Worm (Caenorhabditis elegans) whole organism, young adult: Measurements from ENCODE around the gene pqn-41.

Experiments
- athp-1 ChIP-seq: sonication (generic microtip); optimal IDR thresholded peaks from 2 replicates; lab custom pipeline; 2017; ENCODE audit warnings: mild to moderate bottlenecking, missing genetic modification characterization, missing compliant biosample characterization
- ekl-4 ChIP-seq: fragments of 200-800 bp; sonication (Bioruptor generic); IDR thresholded peaks from 2 replicates; pipeline ENCODE4 v1.3.6; 2022; ENCODE audit warnings: missing genetic modification reagents, missing genetic modification characterization, missing compliant biosample characterization
- lin-35 ChIP-seq, 3 experiments: fragments of 150-350 bp in 2 of 3; sonication (generic microtip) in 1 of 3; optimal IDR thresholded peaks; 2 replicates each; lab custom pipeline; 2014 to 2018; ENCODE audit warnings: missing biosample characterization in 3 of 3, missing genetic modification characterization in 3 of 3, missing genetic modification reagents in 3 of 3
- lir-1 ChIP-seq: fragments of 200-800 bp; sonication (Bioruptor generic); conservative IDR thresholded peaks from 2 replicates; pipeline ENCODE4 v1.3.6; 2022; ENCODE audit warnings: missing genetic modification reagents, missing genetic modification characterization, missing compliant biosample characterization
- mel-28 ChIP-seq: sonication (generic microtip); optimal IDR thresholded peaks from 2 replicates; lab custom pipeline; 2016; ENCODE audit warnings: borderline replicate concordance, mild to moderate bottlenecking, missing genetic modification characterization, missing compliant biosample characterization
- nfya-1 ChIP-seq: sonication (generic microtip); optimal IDR thresholded peaks from 2 replicates; lab custom pipeline; 2017; ENCODE audit warnings: antibody characterized with exemption, missing compliant biosample characterization, missing genetic modification characterization, borderline replicate concordance; ENCODE audit not compliant: insufficient read depth
- pbrm-1 ChIP-seq: fragments of 200-800 bp; sonication (Bioruptor generic); IDR thresholded peaks from 2 replicates; pipeline ENCODE4 v1.3.6; 2022; ENCODE audit warnings: missing genetic modification reagents, missing genetic modification characterization, missing compliant biosample characterization
- pha-4 ChIP-seq: fragments of 150-350 bp; sonication (generic microtip); optimal IDR thresholded peaks from 2 replicates; lab custom pipeline; 2014; ENCODE audit warnings: missing biosample characterization, missing genetic modification reagents, missing genetic modification characterization
- rec-8 ChIP-seq, 2 experiments: sonication (generic microtip); optimal IDR thresholded peaks; 2 replicates each; lab custom pipeline; 2016; ENCODE audit warnings: mild to moderate bottlenecking in 2 of 2, missing genetic modification characterization in 2 of 2, missing genetic modification reagents in 2 of 2, missing genotype in 2 of 2, missing biosample characterization in 1 of 2, missing compliant biosample characterization in 1 of 2, moderate library complexity in 1 of 2
- sdz-38 ChIP-seq: sonication (generic microtip); optimal IDR thresholded peaks from 2 replicates; lab custom pipeline; 2016; ENCODE audit warnings: missing genotype, missing genetic modification characterization, missing compliant biosample characterization
- snpc-4 ChIP-seq, 5 experiments: fragments of 150-350 bp in 1 of 5; sonication (generic microtip) in 4 of 5; optimal IDR thresholded peaks; 2 replicates each; lab custom pipeline; 2014 to 2018; ENCODE audit warnings: missing genetic modification characterization in 5 of 5, missing biosample characterization in 3 of 5, antibody characterized with exemption in 2 of 5, mild to moderate bottlenecking in 2 of 5, missing compliant biosample characterization in 2 of 5, missing genotype in 2 of 5, moderate library complexity in 2 of 5, missing genetic modification reagents in 1 of 5
- unc-62 ChIP-seq: fragments of 150-350 bp; optimal IDR thresholded peaks from 2 replicates; lab custom pipeline; 2014; ENCODE audit warnings: missing biosample characterization, missing genetic modification reagents, missing genetic modification characterization

ce11 chrIII:1982597-1983244, 77.0 kb downstream of the pqn-41 start, which contains the start of gene srd-66:
- TF ChIP-seq lin-35 (GFP tag; optimal IDR thresholded peaks at IDR 0.05; lab: Kevin White, UChicago), result no peak
- no peak for TF ChIP-seq pha-4 (tag; lab: Kevin White, UChicago)
- TF ChIP-seq pbrm-1 (GFP tag; lab: Robert Waterston, UW), result no peak
- no peak for TF ChIP-seq rec-8 (tag; optimal IDR thresholded peaks at IDR 0.05; lab: Kevin White, UChicago)
- TF ChIP-seq snpc-4 (GFP tag; optimal IDR thresholded peaks at IDR 0.05; lab: Kevin White, UChicago), result no peak
- no peak for TF ChIP-seq snpc-4 (tag; optimal IDR thresholded peaks at IDR 0.05; lab: Kevin White, UChicago)
- no peak for TF ChIP-seq ekl-4 (GFP tag; lab: Robert Waterston, UW)
- no peak for TF ChIP-seq athp-1 (tag; lab: Kevin White, UChicago)
- TF ChIP-seq lir-1 (GFP tag; lab: Robert Waterston, UW), result no peak
- no peak for TF ChIP-seq nfya-1
- no peak for TF ChIP-seq unc-62
- no peak for TF ChIP-seq sdz-38
- TF ChIP-seq mel-28 (tag; lab: Kevin White, UChicago), result no peak
